Fruit fly (Drosophila melanogaster) whole organism, embryonic: ENCODE results near the gene crol.

Experiments
- BtbVII ChIP-seq: fragments of 200-800 bp; sonication (Bioruptor generic); optimal IDR thresholded peaks from 3 replicates; lab custom pipeline; 2017; ENCODE audit warnings: missing biosample characterization, mild to moderate bottlenecking, missing genetic modification characterization
- CG1024 ChIP-seq: fragments of 200-800 bp; sonication (Bioruptor generic); IDR thresholded peaks from 2 replicates; pipeline ENCODE4 v1.3.6; 2022; ENCODE audit warnings: missing biosample characterization, missing genetic modification characterization
- CG11247 ChIP-seq: fragments of 200-800 bp; sonication (Bioruptor generic); IDR thresholded peaks from 2 replicates; pipeline ENCODE4 v1.3.6; 2022; ENCODE audit warnings: missing biosample characterization, missing genetic modification characterization
- CG12155 ChIP-seq: fragments of 200-800 bp; sonication (Bioruptor generic); optimal IDR thresholded peaks from 3 replicates; lab custom pipeline; 2016; ENCODE audit warnings: missing biosample characterization, missing genetic modification characterization
- CG13775 ChIP-seq: fragments of 200-800 bp; sonication (Bioruptor generic); optimal IDR thresholded peaks from 3 replicates; lab custom pipeline; 2017; ENCODE audit warnings: missing biosample characterization, mild to moderate bottlenecking, missing genetic modification characterization
- CG17328 ChIP-seq: fragments of 200-800 bp; sonication (Bioruptor generic); IDR thresholded peaks from 2 replicates; pipeline ENCODE4 v1.3.6; 2022; ENCODE audit warnings: missing biosample characterization, missing genetic modification characterization
- CG17612 ChIP-seq: fragments of 200-800 bp; sonication (Bioruptor generic); IDR thresholded peaks from 2 replicates; pipeline ENCODE4 v1.3.6; 2022; ENCODE audit warnings: missing biosample characterization, missing genetic modification characterization
- CG1832 ChIP-seq: fragments of 200-800 bp; sonication (Bioruptor generic); optimal IDR thresholded peaks from 2 replicates; lab custom pipeline; 2017; ENCODE audit warnings: missing biosample characterization, mild to moderate bottlenecking, missing genetic modification characterization, inconsistent platforms
- CG2202 ChIP-seq: fragments of 200-800 bp; sonication (Bioruptor generic); optimal IDR thresholded peaks from 2 replicates; lab custom pipeline; 2018; ENCODE audit warnings: missing biosample characterization, mild to moderate bottlenecking, missing genetic modification characterization
- CG2712 ChIP-seq: fragments of 200-800 bp; optimal IDR thresholded peaks from 3 replicates; lab custom pipeline; 2019; ENCODE audit warnings: missing biosample characterization, mild to moderate bottlenecking, missing genetic modification characterization, moderate library complexity
- CG2875 ChIP-seq: fragments of 200-800 bp; sonication (Bioruptor generic); optimal IDR thresholded peaks from 2 replicates; lab custom pipeline; 2017; ENCODE audit warnings: missing biosample characterization, mild to moderate bottlenecking, missing genetic modification characterization, missing genetic modification reagents
- CG32532 ChIP-seq: fragments of 200-800 bp; sonication (Bioruptor generic); IDR thresholded peaks from 2 replicates; pipeline ENCODE4 v1.3.6; 2022; ENCODE audit warnings: missing biosample characterization, missing genetic modification characterization
- CG34224 ChIP-seq: fragments of 200-800 bp; sonication (Bioruptor generic); IDR thresholded peaks from 3 replicates; pipeline ENCODE4 v1.3.6; 2022; ENCODE audit warnings: missing biosample characterization, missing genetic modification characterization; ENCODE audit not compliant: partially characterized antibody
- CG3847 ChIP-seq: fragments of 200-800 bp; sonication (Bioruptor generic); IDR thresholded peaks from 2 replicates; pipeline ENCODE4 v1.3.6; 2022; ENCODE audit warnings: missing biosample characterization, missing genetic modification characterization
- CG4707 ChIP-seq: fragments of 200-800 bp; sonication (Bioruptor generic); optimal IDR thresholded peaks from 2 replicates; lab custom pipeline; 2018; ENCODE audit warnings: missing biosample characterization, mild to moderate bottlenecking, missing genetic modification characterization, moderate library complexity
- CG6654 ChIP-seq: fragments of 200-800 bp; sonication (Bioruptor generic); optimal IDR thresholded peaks from 2 replicates; lab custom pipeline; 2017; ENCODE audit warnings: missing biosample characterization, mild to moderate bottlenecking, missing genetic modification characterization
- CG7372 ChIP-seq: fragments of 200-800 bp; sonication (Bioruptor generic); IDR thresholded peaks from 2 replicates; pipeline ENCODE4 v1.3.6; 2022; ENCODE audit warnings: missing biosample characterization, missing genetic modification characterization
- CG9437 ChIP-seq: fragments of 200-800 bp; sonication (Bioruptor generic); optimal IDR thresholded peaks from 2 replicates; lab custom pipeline; 2018; ENCODE audit warnings: missing biosample characterization, mild to moderate bottlenecking, missing genetic modification characterization
- Dbx ChIP-seq: fragments of 200-800 bp; sonication (Bioruptor generic); IDR thresholded peaks from 3 replicates; pipeline ENCODE4 v1.3.6; 2022; ENCODE audit warnings: missing biosample characterization, missing genetic modification characterization
- Drgx ChIP-seq: fragments of 200-800 bp; sonication (Bioruptor generic); IDR thresholded peaks from 2 replicates; pipeline ENCODE4 v1.3.6; 2022; ENCODE audit warnings: missing biosample characterization, missing genetic modification characterization
- Gsc ChIP-seq: fragments of 200-800 bp; sonication (Bioruptor generic); IDR thresholded peaks from 2 replicates; pipeline ENCODE4 v1.3.6; 2022; ENCODE audit warnings: missing biosample characterization, missing genetic modification characterization
- HLH3B ChIP-seq: fragments of 200-800 bp; sonication (Bioruptor generic); IDR thresholded peaks from 2 replicates; pipeline ENCODE4 v1.3.6; 2022; ENCODE audit warnings: missing biosample characterization, missing genetic modification characterization
- HLH4C ChIP-seq: fragments of 200-800 bp; sonication (Bioruptor generic); IDR thresholded peaks from 3 replicates; pipeline ENCODE4 v1.3.6; 2022; ENCODE audit warnings: missing biosample characterization, missing genetic modification characterization; ENCODE audit not compliant: partially characterized antibody
- Hr78 ChIP-seq, 2 experiments: fragments of 200-800 bp in 1 of 2; fragments of >200 bp in 1 of 2; sonication (Bioruptor generic) in 1 of 2; optimal IDR thresholded peaks; 2 replicates each; lab custom pipeline; 2017 to 2019; ENCODE audit warnings: missing biosample characterization in 2 of 2, missing genetic modification characterization in 2 of 2, mild to moderate bottlenecking in 1 of 2, moderate library complexity in 1 of 2
- Lhr ChIP-seq: fragments of 200-800 bp; sonication (Bioruptor generic); optimal IDR thresholded peaks from 3 replicates; lab custom pipeline; 2017; ENCODE audit warnings: mild to moderate bottlenecking, missing biosample characterization, missing genetic modification reagents, missing genetic modification characterization
- Med ChIP-seq: fragments of 200-800 bp; sonication (Bioruptor generic); peaks from one replicate; lab custom pipeline; 2016; ENCODE audit warnings: missing biosample characterization, missing genetic modification characterization, mild to moderate bottlenecking, inconsistent platforms, moderate library complexity
- Nf-YB ChIP-seq: fragments of 200-800 bp; sonication (Bioruptor generic); optimal IDR thresholded peaks from 3 replicates; lab custom pipeline; 2019; ENCODE audit warnings: missing biosample characterization, mild to moderate bottlenecking, missing genetic modification characterization, moderate library complexity
- Nf-YC ChIP-seq: fragments of 200-800 bp; optimal IDR thresholded peaks from 3 replicates; lab custom pipeline; 2019; ENCODE audit warnings: missing biosample characterization, mild to moderate bottlenecking, missing genetic modification characterization, moderate library complexity
- Ptx1 ChIP-seq: fragments of 200-800 bp; sonication (Bioruptor generic); IDR thresholded peaks from 2 replicates; pipeline ENCODE4 v1.3.6; 2022; ENCODE audit warnings: missing biosample characterization, missing genetic modification characterization
- Sry-δ ChIP-seq: fragments of 200-800 bp; sonication (Bioruptor generic); optimal IDR thresholded peaks from 2 replicates; lab custom pipeline; 2016; ENCODE audit warnings: missing biosample characterization, missing genetic modification characterization
- abd-A ChIP-seq: fragments of 200-800 bp; sonication (Bioruptor generic); optimal IDR thresholded peaks from 3 replicates; lab custom pipeline; 2019; ENCODE audit warnings: missing biosample characterization, mild to moderate bottlenecking, missing genetic modification characterization, moderate library complexity
- cas ChIP-seq: fragments of 200-800 bp; sonication (Bioruptor generic); IDR thresholded peaks from 2 replicates; pipeline ENCODE4 v1.3.6; 2022; ENCODE audit warnings: missing biosample characterization, missing genetic modification characterization
- cg ChIP-seq: fragments of 200-800 bp; sonication (Bioruptor generic); optimal IDR thresholded peaks from 3 replicates; lab custom pipeline; 2019; ENCODE audit warnings: missing biosample characterization, mild to moderate bottlenecking, missing genetic modification characterization, moderate library complexity
- chinmo ChIP-seq: fragments of 200-800 bp; sonication (Bioruptor generic); IDR thresholded peaks from 4 replicates; pipeline ENCODE4 v1.3.6; 2022; ENCODE audit warnings: missing biosample characterization, missing genetic modification characterization; ENCODE audit not compliant: partially characterized antibody
- chn ChIP-seq: fragments of 200-800 bp; sonication (Bioruptor generic); optimal IDR thresholded peaks from 2 replicates; lab custom pipeline; 2016; ENCODE audit warnings: missing biosample characterization, missing genetic modification characterization
- crol ChIP-seq: fragments of 200-800 bp; sonication (Bioruptor generic); IDR thresholded peaks from 2 replicates; pipeline ENCODE4 v1.3.6; 2022; ENCODE audit warnings: missing biosample characterization, missing genetic modification characterization
- dysf ChIP-seq: fragments of 200-800 bp; sonication (Bioruptor generic); IDR thresholded peaks from 3 replicates; pipeline ENCODE4 v1.3.6; 2022; ENCODE audit warnings: missing biosample characterization, missing genetic modification characterization
- h ChIP-seq: fragments of >200 bp; optimal IDR thresholded peaks from 2 replicates; lab custom pipeline; 2017
- insv ChIP-seq, 2 experiments: fragments of 200-800 bp; sonication (Bioruptor generic); optimal IDR thresholded peaks; 3 replicates each; lab custom pipeline; 2016 to 2018; ENCODE audit warnings: missing biosample characterization in 2 of 2, missing genetic modification characterization in 2 of 2
- luna ChIP-seq: fragments of 200-800 bp; sonication (Bioruptor generic); optimal IDR thresholded peaks from 2 replicates; lab custom pipeline; 2016; ENCODE audit warnings: missing biosample characterization, missing genetic modification characterization
- nom ChIP-seq: fragments of 200-800 bp; sonication (Bioruptor generic); optimal IDR thresholded peaks from 2 replicates; lab custom pipeline; 2017; ENCODE audit warnings: missing biosample characterization, missing genetic modification characterization, mild to moderate bottlenecking, moderate library complexity, missing genetic modification reagents
- onecut ChIP-seq: fragments of 200-800 bp; sonication (Bioruptor generic); IDR thresholded peaks from 2 replicates; pipeline ENCODE4 v1.3.6; 2022; ENCODE audit warnings: missing biosample characterization, missing genetic modification characterization
- pros ChIP-seq: fragments of 200-800 bp; sonication (Bioruptor generic); optimal IDR thresholded peaks from 3 replicates; lab custom pipeline; 2019; ENCODE audit warnings: missing biosample characterization, mild to moderate bottlenecking, missing genetic modification characterization, moderate library complexity
- psq ChIP-seq: fragments of 200-800 bp; sonication (Bioruptor generic); optimal IDR thresholded peaks from 2 replicates; lab custom pipeline; 2017; ENCODE audit warnings: missing biosample characterization, missing genetic modification characterization
- scrt ChIP-seq: fragments of 200-800 bp; sonication (Bioruptor generic); optimal IDR thresholded peaks from 2 replicates; lab custom pipeline; 2018; ENCODE audit warnings: missing biosample characterization, mild to moderate bottlenecking, missing genetic modification characterization, moderate library complexity
- sd ChIP-seq: fragments of 200-800 bp; sonication (Bioruptor generic); optimal IDR thresholded peaks from 3 replicates; lab custom pipeline; 2018; ENCODE audit warnings: missing biosample characterization, mild to moderate bottlenecking, missing genetic modification characterization, moderate library complexity
- sima ChIP-seq: fragments of 200-800 bp; sonication (Bioruptor generic); optimal IDR thresholded peaks from 2 replicates; lab custom pipeline; 2016; ENCODE audit warnings: missing biosample characterization, missing genetic modification characterization
- trem ChIP-seq: fragments of 200-800 bp; optimal IDR thresholded peaks from 3 replicates; lab custom pipeline; 2019; ENCODE audit warnings: missing biosample characterization, mild to moderate bottlenecking, missing genetic modification characterization, moderate library complexity
- yki ChIP-seq: fragments of >200 bp; optimal IDR thresholded peaks from 3 replicates; lab custom pipeline; 2018
- zen2 ChIP-seq: fragments of 200-800 bp; sonication (Bioruptor generic); IDR thresholded peaks from 3 replicates; pipeline ENCODE4 v1.3.6; 2022; ENCODE audit warnings: missing biosample characterization, missing genetic modification characterization; ENCODE audit not compliant: partially characterized antibody

Gene crol

dm6 chr2L:11804228-11805044 is 4.8 kb downstream of the crol start (continued):
- peak; percentile 99 for TF ChIP-seq crol (GFP tag; lab: Robert Waterston, UW)
- 0 out of 4 replicates have a peak, but pooled peaks have one; percentile 46 for TF ChIP-seq chinmo
- no peak for TF ChIP-seq Dbx (GFP tag; lab: Robert Waterston, UW)
- 0 out of 2 replicates have a peak, but pooled peaks have one; percentile 20 for TF ChIP-seq Drgx
- TF ChIP-seq luna = no peak
- no peak for TF ChIP-seq trem (tag; lab: Kevin White, UChicago)
- no peak for TF ChIP-seq BtbVII (GFP tag; lab: Kevin White, UChicago)
- no peak for TF ChIP-seq CG17612 (GFP tag; lab: Robert Waterston, UW)
- TF ChIP-seq abd-A (tag; lab: Kevin White, UChicago) = peak; percentile 94
- no peak for TF ChIP-seq CG4707 (GFP tag; lab: Kevin White, UChicago)
- no peak for TF ChIP-seq zen2 (GFP tag; lab: Robert Waterston, UW)
- peak; percentile 33 for TF ChIP-seq cg (GFP tag; lab: Kevin White, UChicago)
- peak; percentile 28 for TF ChIP-seq nom (GFP tag; lab: Kevin White, UChicago)
- no peak for TF ChIP-seq CG13775 (GFP tag; lab: Kevin White, UChicago)
- no peak for TF ChIP-seq Gsc (GFP tag; lab: Robert Waterston, UW)
- no peak for TF ChIP-seq Sry-δ (GFP tag; lab: Kevin White, UChicago)
- TF ChIP-seq CG1832 (GFP tag; lab: Kevin White, UChicago) = peak; percentile 19
- TF ChIP-seq CG11247 = no peak
- no peak for TF ChIP-seq HLH3B (GFP tag; lab: Robert Waterston, UW)
- TF ChIP-seq CG34224 = 0 out of 3 replicates have a peak, but pooled peaks have one; percentile 33
- no peak for TF ChIP-seq chn (GFP tag; lab: Kevin White, UChicago)
- peak in 1 of 2 experiments; percentile 32 for TF ChIP-seq insv (GFP tag; optimal IDR thresholded peaks at IDR 0.05; lab: Kevin White, UChicago)
- TF ChIP-seq onecut = peak; percentile 88
- TF ChIP-seq Nf-YC = peak; percentile 66
- no peak for TF ChIP-seq sd (tag; lab: Kevin White, UChicago)
- TF ChIP-seq dysf = no peak
- TF ChIP-seq CG9437 (GFP tag; lab: Kevin White, UChicago) = no peak
- peak; percentile 57 for TF ChIP-seq Nf-YB (GFP tag; lab: Kevin White, UChicago)
- no peak for TF ChIP-seq CG1024 (GFP tag; lab: Robert Waterston, UW)
- no peak for TF ChIP-seq cas
- TF ChIP-seq CG2712 (tag; lab: Kevin White, UChicago) = no peak
- no peak for TF ChIP-seq Ptx1 (GFP tag; lab: Robert Waterston, UW)
- no peak for TF ChIP-seq CG2875 (GFP tag; lab: Kevin White, UChicago)
- no peak for TF ChIP-seq CG12155 (GFP tag; lab: Kevin White, UChicago)
- no peak for TF ChIP-seq CG32532 (GFP tag; lab: Robert Waterston, UW)
- no peak for TF ChIP-seq CG17328 (GFP tag; lab: Robert Waterston, UW)
- TF ChIP-seq Hr78 (GFP tag; optimal IDR thresholded peaks at IDR 0.05; lab: Kevin White, UChicago) = no peak
- TF ChIP-seq CG6654 = no peak
- TF ChIP-seq Med (GFP tag; lab: Kevin White, UChicago) = peak; percentile 59
- no peak for TF ChIP-seq h (lab: Kevin White, UChicago)
- TF ChIP-seq CG7372 = no peak
- TF ChIP-seq yki (lab: Kevin White, UChicago) = peak; percentile 33
- peak; percentile 47 for TF ChIP-seq pros (GFP tag; lab: Kevin White, UChicago)
- no peak for TF ChIP-seq CG2202 (tag; lab: Kevin White, UChicago)
- TF ChIP-seq CG3847 (GFP tag; lab: Robert Waterston, UW) = no peak
- 0 out of 3 replicates have a peak, but pooled peaks have one; percentile 23 for TF ChIP-seq HLH4C
- no peak for TF ChIP-seq sima (GFP tag; lab: Kevin White, UChicago)
- TF ChIP-seq scrt = no peak
- no peak for TF ChIP-seq Lhr (GFP tag; lab: Kevin White, UChicago)
- TF ChIP-seq psq (GFP tag; lab: Kevin White, UChicago) = peak; percentile 6
